Fruit fly (Drosophila melanogaster) whole organism, pupa: ENCODE measurements around the gene ltl.

Source experiments
- CG8159 ChIP-seq: fragments of 200-800 bp; sonication (Bioruptor generic); optimal IDR thresholded peaks from 3 replicates; lab custom pipeline; 2018; ENCODE audit warnings: missing biosample characterization, mild to moderate bottlenecking, missing genetic modification characterization, moderate library complexity
- gl ChIP-seq: fragments of 200-800 bp; sonication (Bioruptor generic); optimal IDR thresholded peaks from 2 replicates; lab custom pipeline; 2018; ENCODE audit warnings: missing biosample characterization, mild to moderate bottlenecking, missing genetic modification characterization

DNA sequence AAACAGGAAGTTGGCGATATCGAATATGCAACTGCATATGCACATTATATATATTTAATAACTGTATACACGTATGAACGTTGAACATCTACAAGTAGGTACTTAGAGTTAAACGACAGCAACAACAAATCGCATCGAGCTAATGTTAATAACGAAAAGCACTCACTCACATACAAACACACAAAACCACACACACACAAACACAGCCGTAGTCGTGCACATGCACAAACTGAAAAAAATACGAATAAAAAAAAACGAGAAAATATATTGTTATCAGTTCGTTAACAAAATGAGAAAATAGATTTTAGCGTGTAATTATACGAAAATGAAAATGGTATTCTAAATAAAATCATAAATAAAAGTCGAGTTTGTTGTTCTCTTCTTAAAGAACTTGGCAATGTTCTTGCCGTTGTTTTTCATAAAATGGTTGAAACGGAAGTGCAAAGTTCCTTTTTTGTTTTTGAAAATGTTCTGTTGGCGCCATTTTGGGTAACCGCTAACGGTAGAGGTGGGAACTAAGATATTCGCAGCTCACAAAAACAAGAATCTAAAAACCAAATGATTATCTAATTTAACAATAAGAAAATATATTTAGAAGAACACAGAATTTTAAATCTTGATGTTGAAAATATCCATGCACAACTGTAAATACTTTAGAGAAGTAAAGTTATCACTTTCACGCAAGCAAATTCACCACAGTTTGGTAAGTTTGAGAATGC lies 9.0 kb downstream of the ltl start:
- TF ChIP-seq CG8159 (tag; lab: Kevin White, UChicago) = no peak
- TF ChIP-seq gl (tag; lab: Kevin White, UChicago) = no peak
